Fruit fly (Drosophila melanogaster) S2 (cell line): ENCODE measurements around the gene Bsg.

Experiments
- CG8478 ChIP-seq: fragments of >200 bp; optimal IDR thresholded peaks from 2 replicates; lab custom pipeline; 2018
- CTCF ChIP-seq, 2 experiments: fragments of >200 bp; optimal IDR thresholded peaks; 2 replicates each; lab custom pipeline; 2018

dm6 chr2L:8104094-8104493 is 20.9 kb downstream of the Bsg start:
- TF ChIP-seq CG8478 (lab: Kevin White, UChicago) (no peak), CTCF (optimal IDR thresholded peaks at IDR 0.05; lab: Kevin White, UChicago) (no peak)
